Worm (Caenorhabditis elegans) whole organism, L3 larva: ENCODE results near the gene T24H10.1.

Source experiments
- ZK546.5 ChIP-seq: sonication (generic microtip); optimal IDR thresholded peaks from 2 replicates; lab custom pipeline; 2017; ENCODE audit warnings: missing biosample characterization, missing genetic modification characterization
- aly-2 ChIP-seq: fragments of 150-350 bp; optimal IDR thresholded peaks from 2 replicates; lab custom pipeline; 2014; ENCODE audit warnings: missing biosample characterization, missing genetic modification characterization
- ama-1 ChIP-seq: fragments of 150-350 bp; optimal IDR thresholded peaks from 2 replicates; lab custom pipeline; 2018
- ceh-28 ChIP-seq: fragments of 150-350 bp; optimal IDR thresholded peaks from 2 replicates; lab custom pipeline; 2014; ENCODE audit warnings: missing biosample characterization, missing genetic modification reagents, missing genetic modification characterization
- ceh-9 ChIP-seq: sonication (generic microtip); optimal IDR thresholded peaks from 2 replicates; lab custom pipeline; 2018; ENCODE audit warnings: missing biosample characterization, missing genetic modification characterization
- egl-27 ChIP-seq: sonication (generic microtip); optimal IDR thresholded peaks from 4 replicates; lab custom pipeline; 2017; ENCODE audit warnings: missing biosample characterization, missing genetic modification reagents, missing genetic modification characterization
- egl-5 ChIP-seq: fragments of 150-350 bp; optimal IDR thresholded peaks from 2 replicates; lab custom pipeline; 2017; ENCODE audit warnings: missing biosample characterization, missing genetic modification reagents, missing genetic modification characterization, inconsistent platforms
- elt-1 ChIP-seq: fragments of 150-350 bp; optimal IDR thresholded peaks from 2 replicates; lab custom pipeline; 2014; ENCODE audit warnings: missing biosample characterization, missing genetic modification characterization
- elt-2 ChIP-seq: sonication (generic microtip); optimal IDR thresholded peaks from 2 replicates; lab custom pipeline; 2016; ENCODE audit warnings: missing genetic modification reagents, mild to moderate bottlenecking, missing genetic modification characterization, missing compliant biosample characterization
- elt-3 ChIP-seq, 3 experiments: fragments of 150-350 bp in 1 of 3; sonication (generic microtip) in 2 of 3; optimal IDR thresholded peaks; 2 replicates in 2 of 3; 4 replicates in 1 of 3; lab custom pipeline; 2014 to 2017; ENCODE audit warnings: missing biosample characterization in 3 of 3, missing genetic modification characterization in 3 of 3
- eor-1 ChIP-seq, 2 experiments: fragments of 150-350 bp; optimal IDR thresholded peaks; 2 replicates each; lab custom pipeline; 2014 to 2018; ENCODE audit warnings: missing biosample characterization in 2 of 2, missing genetic modification characterization in 2 of 2
- fos-1 ChIP-seq: fragments of 150-350 bp; optimal IDR thresholded peaks from 2 replicates; lab custom pipeline; 2014; ENCODE audit warnings: missing biosample characterization, missing genetic modification characterization
- lin-15B ChIP-seq: fragments of 150-350 bp; optimal IDR thresholded peaks from 2 replicates; lab custom pipeline; 2014; ENCODE audit warnings: missing biosample characterization, missing genetic modification characterization
- lsy-12 ChIP-seq: sonication (generic microtip); optimal IDR thresholded peaks from 2 replicates; lab custom pipeline; 2016; ENCODE audit warnings: mild to moderate bottlenecking, missing genetic modification characterization, missing compliant biosample characterization
- mdl-1 ChIP-seq: fragments of 150-350 bp; optimal IDR thresholded peaks from 2 replicates; lab custom pipeline; 2014; ENCODE audit warnings: missing biosample characterization, missing genetic modification characterization
- nfya-1 ChIP-seq: sonication (generic microtip); optimal IDR thresholded peaks from 2 replicates; lab custom pipeline; 2017; ENCODE audit warnings: missing genetic modification characterization, mild to moderate bottlenecking, missing compliant biosample characterization, antibody characterized with exemption, moderate library complexity; ENCODE audit not compliant: insufficient read depth
- nhr-11 ChIP-seq: fragments of 150-350 bp; optimal IDR thresholded peaks from 2 replicates; lab custom pipeline; 2014; ENCODE audit warnings: missing biosample characterization, missing genetic modification characterization
- nhr-12 ChIP-seq: fragments of 150-350 bp; optimal IDR thresholded peaks from 2 replicates; lab custom pipeline; 2014; ENCODE audit warnings: missing biosample characterization, missing genetic modification characterization
- nhr-23 ChIP-seq: fragments of 150-350 bp; optimal IDR thresholded peaks from 2 replicates; lab custom pipeline; 2014; ENCODE audit warnings: missing biosample characterization, missing genetic modification reagents, missing genetic modification characterization
- nhr-237 ChIP-seq: fragments of 150-350 bp; optimal IDR thresholded peaks from 2 replicates; lab custom pipeline; 2014; ENCODE audit warnings: missing biosample characterization, missing genetic modification characterization
- nhr-25 ChIP-seq: sonication (generic microtip); optimal IDR thresholded peaks from 2 replicates; lab custom pipeline; 2017; ENCODE audit warnings: missing biosample characterization, missing genetic modification characterization
- nhr-28 ChIP-seq: fragments of 150-350 bp; optimal IDR thresholded peaks from 2 replicates; lab custom pipeline; 2014; ENCODE audit warnings: missing biosample characterization, missing genetic modification characterization
- nhr-43 ChIP-seq: sonication (generic microtip); optimal IDR thresholded peaks from 2 replicates; lab custom pipeline; 2016; ENCODE audit warnings: mild to moderate bottlenecking, missing genetic modification characterization, missing compliant biosample characterization; ENCODE audit not compliant: poor library complexity, severe bottlenecking
- nhr-67 ChIP-seq: fragments of 150-350 bp; optimal IDR thresholded peaks from 2 replicates; lab custom pipeline; 2014; ENCODE audit warnings: missing biosample characterization, missing genetic modification characterization
- nhr-77 ChIP-seq: fragments of 150-350 bp; optimal IDR thresholded peaks from 2 replicates; lab custom pipeline; 2014; ENCODE audit warnings: missing biosample characterization, missing genetic modification characterization
- pha-4 ChIP-seq: fragments of 150-350 bp; optimal IDR thresholded peaks from 2 replicates; lab custom pipeline; 2014; ENCODE audit warnings: missing biosample characterization, missing genetic modification reagents, missing genetic modification characterization
- pqm-1 ChIP-seq: fragments of 150-350 bp; optimal IDR thresholded peaks from 2 replicates; lab custom pipeline; 2017; ENCODE audit warnings: missing biosample characterization, missing genetic modification characterization, inconsistent platforms
- sea-2 ChIP-seq: fragments of 150-350 bp; sonication (generic microtip); optimal IDR thresholded peaks from 4 replicates; lab custom pipeline; 2014; ENCODE audit warnings: missing biosample characterization, missing genetic modification reagents, missing genetic modification characterization
- skn-1 ChIP-seq: fragments of 150-350 bp; optimal IDR thresholded peaks from 2 replicates; lab custom pipeline; 2014; ENCODE audit warnings: missing biosample characterization, missing genetic modification characterization
- unc-39 ChIP-seq: sonication (generic microtip); optimal IDR thresholded peaks from 4 replicates; lab custom pipeline; 2017; ENCODE audit warnings: missing biosample characterization, missing genetic modification characterization
- unc-62 ChIP-seq: fragments of 150-350 bp; sonication (generic microtip); optimal IDR thresholded peaks from 4 replicates; lab custom pipeline; 2014; ENCODE audit warnings: missing biosample characterization, missing genetic modification reagents, missing genetic modification characterization
- zag-1 ChIP-seq: fragments of 150-350 bp; optimal IDR thresholded peaks from 2 replicates; lab custom pipeline; 2014; ENCODE audit warnings: missing biosample characterization, missing genetic modification characterization
- ztf-4 ChIP-seq: fragments of 150-350 bp; optimal IDR thresholded peaks from 2 replicates; lab custom pipeline; 2014; ENCODE audit warnings: missing biosample characterization, missing genetic modification characterization

Gene T24H10.1

ce11 chrII:9141110-9141509 is 41.9 kb downstream of the T24H10.1 start:
- TF ChIP-seq nhr-23, result no peak
- no peak for TF ChIP-seq nhr-25 (tag; lab: Kevin White, UChicago)
- TF ChIP-seq ceh-28 (tag; lab: Kevin White, UChicago), result no peak
- TF ChIP-seq egl-27, result no peak
- TF ChIP-seq zag-1 (tag; lab: Kevin White, UChicago), result no peak
- TF ChIP-seq ama-1 (lab: Kevin White, UChicago), result no peak
- no peak for TF ChIP-seq nhr-77 (tag; lab: Kevin White, UChicago)
- no peak for TF ChIP-seq elt-2
- TF ChIP-seq fos-1 (tag; lab: Kevin White, UChicago), result no peak
- no peak for TF ChIP-seq pha-4
- no peak for TF ChIP-seq unc-62 (GFP tag; lab: Kevin White, UChicago)
- TF ChIP-seq lsy-12 (tag; lab: Kevin White, UChicago), result no peak
- no peak for TF ChIP-seq elt-1
- no peak for TF ChIP-seq ZK546.5 (tag; lab: Kevin White, UChicago)
- no peak for TF ChIP-seq egl-5 (tag; lab: Kevin White, UChicago)

- TF ChIP-seq eor-1 (tag; optimal IDR thresholded peaks at IDR 0.05; lab: Kevin White, UChicago) (no peak), nhr-25 (tag; lab: Kevin White, UChicago) (no peak), lin-15B (no peak), skn-1 (tag; lab: Kevin White, UChicago) (no peak)
Measured at ce11 chrII:9143795-9144194, 44.6 kb downstream of the T24H10.1 start.

- TF ChIP-seq nfya-1 (tag; lab: Kevin White, UChicago) (no peak), nhr-67 (tag; lab: Kevin White, UChicago) (no peak), egl-5 (tag; lab: Kevin White, UChicago) (no peak), elt-2 (no peak), elt-1 (no peak), eor-1 (tag; optimal IDR thresholded peaks at IDR 0.05; lab: Kevin White, UChicago) (no peak), nhr-43 (no peak), ceh-9 (tag; lab: Kevin White, UChicago) (no peak), aly-2 (no peak), unc-39 (tag; lab: Kevin White, UChicago) (no peak), nhr-11 (no peak), nhr-237 (tag; lab: Kevin White, UChicago) (no peak), ztf-4 (tag; lab: Kevin White, UChicago) (no peak), sea-2 (no peak)
Measured at ce11 chrII:9144366-9144765, 45.2 kb downstream of the T24H10.1 start.

- TF ChIP-seq unc-39 (tag; lab: Kevin White, UChicago) (no peak), fos-1 (tag; lab: Kevin White, UChicago) (no peak), mdl-1 (tag; lab: Kevin White, UChicago) (no peak), nhr-12 (tag; lab: Kevin White, UChicago) (no peak), egl-27 (no peak), pqm-1 (tag; lab: Kevin White, UChicago) (no peak), nhr-11 (no peak), nhr-67 (tag; lab: Kevin White, UChicago) (no peak), egl-5 (tag; lab: Kevin White, UChicago) (no peak), skn-1 (tag; lab: Kevin White, UChicago) (no peak), aly-2 (no peak), ceh-28 (tag; lab: Kevin White, UChicago) (no peak), elt-2 (no peak)
Measured at ce11 chrII:9145961-9146360, 46.8 kb downstream of the T24H10.1 start, which contains the start of gene W07A12.4. Gene W07A12.4, plus strand, starts transcription at chrII:9146261.

- TF ChIP-seq fos-1 (tag; lab: Kevin White, UChicago), result no peak
- TF ChIP-seq elt-3 (tag; optimal IDR thresholded peaks at IDR 0.05; lab: Kevin White, UChicago), result no peak
- no peak for TF ChIP-seq elt-1
- no peak for TF ChIP-seq nhr-28
- no peak for TF ChIP-seq unc-62 (GFP tag; lab: Kevin White, UChicago)
Measured at ce11 chrII:9148079-9148478, 48.9 kb downstream of the T24H10.1 start.
